Worm (Caenorhabditis elegans) whole organism, young adult: ENCODE results near the gene Y71H2AM.1.

ENCODE experiments used
- B0336.3 ChIP-seq: fragments of 200-800 bp; sonication (Bioruptor generic); IDR thresholded peaks from 2 replicates; pipeline ENCODE4 v1.3.6; 2022; ENCODE audit warnings: missing genetic modification characterization, missing compliant biosample characterization
- C06A6.2 ChIP-seq: fragments of 200-800 bp; sonication (Bioruptor generic); conservative IDR thresholded peaks from 2 replicates; pipeline ENCODE4 v1.3.6; 2022; ENCODE audit warnings: missing genetic modification characterization, missing compliant biosample characterization
- F33H1.4 ChIP-seq: fragments of 200-800 bp; sonication (Bioruptor generic); IDR thresholded peaks from 2 replicates; pipeline ENCODE4 v1.3.6; 2022; ENCODE audit warnings: missing genetic modification reagents, missing genetic modification characterization, missing compliant biosample characterization
- F39B2.1 ChIP-seq: fragments of 200-800 bp; sonication (Bioruptor generic); IDR thresholded peaks from 2 replicates; pipeline ENCODE4 v1.3.6; 2022; ENCODE audit warnings: missing genetic modification reagents, missing genetic modification characterization, missing compliant biosample characterization
- K11D2.4 ChIP-seq: fragments of 200-800 bp; sonication (Bioruptor generic); IDR thresholded peaks from 2 replicates; pipeline ENCODE4 v1.3.6; 2022; ENCODE audit warnings: missing genetic modification reagents, missing genetic modification characterization, missing compliant biosample characterization
- K12H6.12 ChIP-seq: fragments of 200-800 bp; sonication (Bioruptor generic); optimal IDR thresholded peaks from 2 replicates; lab custom pipeline; 2018; ENCODE audit warnings: mild to moderate bottlenecking, missing genetic modification characterization, missing compliant biosample characterization
- Y53G8AR.9 ChIP-seq: fragments of 200-800 bp; sonication (Bioruptor generic); conservative IDR thresholded peaks from 2 replicates; pipeline ENCODE4 v1.3.6; 2022; ENCODE audit warnings: missing genetic modification reagents, missing genetic modification characterization, missing compliant biosample characterization
- Y79H2A.3 ChIP-seq: fragments of 200-800 bp; sonication (Bioruptor generic); conservative IDR thresholded peaks from 2 replicates; pipeline ENCODE4 v1.3.6; 2022; ENCODE audit warnings: missing genetic modification reagents, missing genetic modification characterization, missing compliant biosample characterization
- Y95B8A.8 ChIP-seq: fragments of 200-800 bp; sonication (Bioruptor generic); IDR thresholded peaks from 2 replicates; pipeline ENCODE4 v1.3.6; 2022; ENCODE audit warnings: missing genetic modification reagents, missing genetic modification characterization, missing compliant biosample characterization
- aptf-2 ChIP-seq: fragments of 200-800 bp; sonication (Bioruptor generic); conservative IDR thresholded peaks from 2 replicates; pipeline ENCODE4 v1.3.6; 2022; ENCODE audit warnings: missing genetic modification reagents, missing genetic modification characterization, missing compliant biosample characterization
- attf-3 ChIP-seq: fragments of 200-800 bp; sonication (Bioruptor generic); conservative IDR thresholded peaks from 2 replicates; pipeline ENCODE4 v1.3.6; 2022; ENCODE audit warnings: missing genetic modification reagents, missing genetic modification characterization, missing compliant biosample characterization
- attf-5 ChIP-seq: fragments of 200-800 bp; sonication (Bioruptor generic); optimal IDR thresholded peaks from 2 replicates; lab custom pipeline; 2018; ENCODE audit warnings: mild to moderate bottlenecking, missing genetic modification characterization, missing compliant biosample characterization
- ceh-40 ChIP-seq: fragments of 200-800 bp; sonication (Bioruptor generic); IDR thresholded peaks from 2 replicates; pipeline ENCODE4 v1.3.6; 2022; ENCODE audit warnings: missing genetic modification characterization, missing compliant biosample characterization
- ceh-91 ChIP-seq: fragments of 200-800 bp; sonication (Bioruptor generic); IDR thresholded peaks from 2 replicates; pipeline ENCODE4 v1.3.6; 2022; ENCODE audit warnings: missing genetic modification reagents, missing genetic modification characterization, missing compliant biosample characterization
- die-1 ChIP-seq: sonication (generic microtip); optimal IDR thresholded peaks from 2 replicates; lab custom pipeline; 2016; ENCODE audit warnings: missing genotype, mild to moderate bottlenecking, missing genetic modification characterization, missing compliant biosample characterization
- dpl-1 ChIP-seq: fragments of 150-350 bp; optimal IDR thresholded peaks from 2 replicates; lab custom pipeline; 2014; ENCODE audit warnings: missing biosample characterization, missing genetic modification reagents, missing genetic modification characterization
- efl-1 ChIP-seq: fragments of 150-350 bp; optimal IDR thresholded peaks from 2 replicates; lab custom pipeline; 2014; ENCODE audit warnings: missing biosample characterization, missing genetic modification reagents, missing genetic modification characterization
- egl-44 ChIP-seq: fragments of 200-800 bp; sonication (Bioruptor generic); IDR thresholded peaks from 2 replicates; pipeline ENCODE4 v1.3.6; 2022; ENCODE audit warnings: missing genetic modification reagents, missing genetic modification characterization, missing compliant biosample characterization
- ets-4 ChIP-seq: fragments of 200-800 bp; sonication (Bioruptor generic); optimal IDR thresholded peaks from 2 replicates; lab custom pipeline; 2018; ENCODE audit warnings: mild to moderate bottlenecking, missing genetic modification characterization, missing compliant biosample characterization
- fkh-3 ChIP-seq: sonication (generic microtip); optimal IDR thresholded peaks from 2 replicates; lab custom pipeline; 2016; ENCODE audit warnings: mild to moderate bottlenecking, missing genetic modification characterization, missing compliant biosample characterization
- him-1 ChIP-seq: sonication (generic microtip); optimal IDR thresholded peaks from 2 replicates; lab custom pipeline; 2016; ENCODE audit warnings: missing genotype, missing genetic modification reagents, missing genetic modification characterization, missing compliant biosample characterization
- hmg-1.2 ChIP-seq: fragments of 200-800 bp; sonication (Bioruptor generic); IDR thresholded peaks from 2 replicates; pipeline ENCODE4 v1.3.6; 2022; ENCODE audit warnings: missing genetic modification reagents, missing genetic modification characterization, missing compliant biosample characterization
- hrde-1 ChIP-seq: sonication (generic microtip); optimal IDR thresholded peaks from 2 replicates; lab custom pipeline; 2016; ENCODE audit warnings: missing genetic modification characterization, mild to moderate bottlenecking, missing compliant biosample characterization, moderate library complexity, missing genotype, missing genetic modification reagents, borderline replicate concordance
- hsf-1 ChIP-seq: fragments of 200-800 bp; sonication (Bioruptor generic); IDR thresholded peaks from 2 replicates; pipeline ENCODE4 v1.3.6; 2022; ENCODE audit warnings: missing genetic modification reagents, missing genetic modification characterization, missing compliant biosample characterization
- lag-1 ChIP-seq: fragments of 200-800 bp; sonication (Bioruptor generic); IDR thresholded peaks from 2 replicates; pipeline ENCODE4 v1.3.6; 2022; ENCODE audit warnings: missing genetic modification reagents, missing genetic modification characterization, missing compliant biosample characterization
- lin-54 ChIP-seq: fragments of 200-800 bp; sonication (Bioruptor generic); optimal IDR thresholded peaks from 2 replicates; lab custom pipeline; 2018; ENCODE audit warnings: mild to moderate bottlenecking, missing genetic modification characterization, missing compliant biosample characterization
- lsl-1 ChIP-seq: fragments of 200-800 bp; sonication (Bioruptor generic); optimal IDR thresholded peaks from 2 replicates; lab custom pipeline; 2018; ENCODE audit warnings: mild to moderate bottlenecking, missing genetic modification characterization, moderate library complexity, missing compliant biosample characterization
- lsy-27 ChIP-seq: sonication (generic microtip); optimal IDR thresholded peaks from 2 replicates; lab custom pipeline; 2017; ENCODE audit warnings: missing genetic modification characterization, mild to moderate bottlenecking, missing compliant biosample characterization, antibody characterized with exemption, missing genotype, borderline replicate concordance; ENCODE audit not compliant: insufficient read depth
- madf-3 ChIP-seq: fragments of 200-800 bp; sonication (Bioruptor generic); IDR thresholded peaks from 2 replicates; pipeline ENCODE4 v1.3.6; 2022; ENCODE audit warnings: missing genetic modification reagents, missing genetic modification characterization, missing compliant biosample characterization
- madf-6 ChIP-seq: fragments of 200-800 bp; sonication (Bioruptor generic); IDR thresholded peaks from 2 replicates; pipeline ENCODE4 v1.3.6; 2022; ENCODE audit warnings: missing genetic modification reagents, missing genetic modification characterization, missing compliant biosample characterization
- mcd-1 ChIP-seq: fragments of 200-800 bp; sonication (Bioruptor generic); IDR thresholded peaks from 2 replicates; pipeline ENCODE4 v1.3.6; 2022; ENCODE audit warnings: missing genetic modification reagents, missing genetic modification characterization, missing compliant biosample characterization
- mes-4 ChIP-seq: sonication (generic microtip); optimal IDR thresholded peaks from 2 replicates; lab custom pipeline; 2016; ENCODE audit warnings: missing genotype, missing genetic modification characterization, missing compliant biosample characterization
- nfya-2 ChIP-seq: fragments of 200-800 bp; sonication (Bioruptor generic); IDR thresholded peaks from 2 replicates; pipeline ENCODE4 v1.3.6; 2022; ENCODE audit warnings: missing genetic modification reagents, missing genetic modification characterization, missing compliant biosample characterization
- nfyb-1 ChIP-seq: fragments of 200-800 bp; sonication (Bioruptor generic); IDR thresholded peaks from 2 replicates; pipeline ENCODE4 v1.3.6; 2022; ENCODE audit warnings: missing genetic modification reagents, missing genetic modification characterization, missing compliant biosample characterization
- nhr-120 ChIP-seq: fragments of 200-800 bp; sonication (Bioruptor generic); IDR thresholded peaks from 2 replicates; pipeline ENCODE4 v1.3.6; 2022; ENCODE audit warnings: missing genetic modification characterization, missing compliant biosample characterization
- nhr-80 ChIP-seq: sonication (generic microtip); optimal IDR thresholded peaks from 2 replicates; lab custom pipeline; 2016; ENCODE audit warnings: missing genetic modification characterization, missing compliant biosample characterization
- nhr-90 ChIP-seq: sonication (generic microtip); optimal IDR thresholded peaks from 2 replicates; lab custom pipeline; 2016; ENCODE audit warnings: missing genotype, mild to moderate bottlenecking, missing genetic modification characterization, missing compliant biosample characterization
- pha-4 ChIP-seq: fragments of 150-350 bp; sonication (generic microtip); optimal IDR thresholded peaks from 2 replicates; lab custom pipeline; 2014; ENCODE audit warnings: missing biosample characterization, missing genetic modification reagents, missing genetic modification characterization
- rpc-1 ChIP-seq, 2 experiments: fragments of 150-350 bp in 1 of 2; sonication (generic microtip) in 1 of 2; optimal IDR thresholded peaks; 2 replicates each; lab custom pipeline; 2014 to 2018; ENCODE audit warnings: missing biosample characterization in 1 of 2, missing genetic modification characterization in 1 of 2, missing genetic modification reagents in 1 of 2, missing genotype in 1 of 2
- snpc-1.3 ChIP-seq: sonication (generic microtip); optimal IDR thresholded peaks from 2 replicates; lab custom pipeline; 2017; ENCODE audit warnings: missing genetic modification characterization, mild to moderate bottlenecking, missing compliant biosample characterization, antibody characterized with exemption, moderate library complexity, missing genotype, missing genetic modification reagents; ENCODE audit not compliant: insufficient read depth
- snpc-3.4 ChIP-seq: sonication (generic microtip); optimal IDR thresholded peaks from 2 replicates; lab custom pipeline; 2017; ENCODE audit warnings: missing genetic modification characterization, mild to moderate bottlenecking, missing compliant biosample characterization, antibody characterized with exemption, moderate library complexity, missing genotype, missing genetic modification reagents
- snpc-4 ChIP-seq, 5 experiments: fragments of 150-350 bp in 1 of 5; sonication (generic microtip) in 4 of 5; optimal IDR thresholded peaks; 2 replicates each; lab custom pipeline; 2014 to 2018; ENCODE audit warnings: missing genetic modification characterization in 5 of 5, missing biosample characterization in 3 of 5, antibody characterized with exemption in 2 of 5, mild to moderate bottlenecking in 2 of 5, missing compliant biosample characterization in 2 of 5, missing genotype in 2 of 5, moderate library complexity in 2 of 5, missing genetic modification reagents in 1 of 5
- somi-1 ChIP-seq: fragments of 200-800 bp; sonication (Bioruptor generic); optimal IDR thresholded peaks from 2 replicates; lab custom pipeline; 2018; ENCODE audit warnings: mild to moderate bottlenecking, missing genetic modification characterization, missing compliant biosample characterization
- unc-62 ChIP-seq: fragments of 150-350 bp; optimal IDR thresholded peaks from 2 replicates; lab custom pipeline; 2014; ENCODE audit warnings: missing biosample characterization, missing genetic modification reagents, missing genetic modification characterization
- xnd-1 ChIP-seq: sonication (generic microtip); optimal IDR thresholded peaks from 2 replicates; lab custom pipeline; 2016; ENCODE audit warnings: missing genotype, missing genetic modification reagents, missing genetic modification characterization, missing compliant biosample characterization

The Y71H2AM.1 gene

ce11 chrIII:2805084-2805483 lies 21.8 kb upstream of the Y71H2AM.1 start, which contains the start of gene Y71H2AM.3 (continued):
- TF ChIP-seq K12H6.12 (tag; lab: Kevin White, UChicago) (no peak), pha-4 (tag; lab: Kevin White, UChicago) (no peak), lin-54 (GFP tag; lab: Kevin White, UChicago) (peak; percentile 93), snpc-1.3 (tag; lab: Kevin White, UChicago) (peak; percentile 8), Y53G8AR.9 (no peak), B0336.3 (GFP tag; lab: Robert Waterston, UW) (no peak), nhr-90 (tag; lab: Kevin White, UChicago) (no peak), aptf-2 (no peak), snpc-3.4 (no peak), ets-4 (GFP tag; lab: Kevin White, UChicago) (no peak), unc-62 (GFP tag; lab: Kevin White, UChicago) (no peak), egl-44 (GFP tag; lab: Robert Waterston, UW) (no peak), ceh-91 (GFP tag; lab: Robert Waterston, UW) (no peak), K11D2.4 (GFP tag; lab: Robert Waterston, UW) (no peak), ceh-40 (GFP tag; lab: Robert Waterston, UW) (no peak), die-1 (tag; lab: Kevin White, UChicago) (no peak), dpl-1 (GFP tag; lab: Kevin White, UChicago) (peak; percentile 59), lsy-27 (tag; lab: Kevin White, UChicago) (no peak), mes-4 (tag; lab: Kevin White, UChicago) (no peak), F33H1.4 (GFP tag; lab: Robert Waterston, UW) (peak; percentile 9; the same call in 1 of the 2 replicates), nhr-80 (tag; lab: Kevin White, UChicago) (no peak), madf-6 (GFP tag; lab: Robert Waterston, UW) (no peak)

ce11 chrIII:2811410-2811809 lies 15.5 kb upstream of the Y71H2AM.1 start:
- TF ChIP-seq fkh-3 (peak; percentile 52), hmg-1.2 (GFP tag; lab: Robert Waterston, UW) (no peak), nfya-2 (GFP tag; lab: Robert Waterston, UW) (no peak), ceh-91 (GFP tag; lab: Robert Waterston, UW) (0 out of 2 replicates have a peak, but pooled peaks have one; percentile 31), K12H6.12 (tag; lab: Kevin White, UChicago) (no peak), efl-1 (GFP tag; lab: Kevin White, UChicago) (no peak), hrde-1 (peak; percentile 94), him-1 (peak; percentile 84), lsl-1 (GFP tag; lab: Kevin White, UChicago) (peak; percentile 19), madf-3 (GFP tag; lab: Robert Waterston, UW) (no peak), somi-1 (GFP tag; lab: Kevin White, UChicago) (no peak), xnd-1 (peak; percentile 7), attf-3 (GFP tag; lab: Robert Waterston, UW) (no peak), snpc-4 (GFP tag; optimal IDR thresholded peaks at IDR 0.05; lab: Kevin White, UChicago) (no peak), snpc-4 (tag; optimal IDR thresholded peaks at IDR 0.05; lab: Kevin White, UChicago) (peak in 2 of 4 experiments; percentile 27 to 37), mcd-1 (GFP tag; lab: Robert Waterston, UW) (peak; percentile 65), snpc-3.4 (no peak), K11D2.4 (GFP tag; lab: Robert Waterston, UW) (no peak), C06A6.2 (GFP tag; lab: Robert Waterston, UW) (no peak), nhr-120 (GFP tag; lab: Robert Waterston, UW) (no peak), F39B2.1 (GFP tag; lab: Robert Waterston, UW) (no peak), aptf-2 (no peak), nfyb-1 (GFP tag; lab: Robert Waterston, UW) (peak; percentile 24; the same call in 1 of the 2 replicates), Y79H2A.3 (GFP tag; lab: Robert Waterston, UW) (no peak), B0336.3 (GFP tag; lab: Robert Waterston, UW) (peak; percentile 67; the same call in 1 of the 2 replicates), lag-1 (GFP tag; lab: Robert Waterston, UW) (no peak), hsf-1 (GFP tag; lab: Robert Waterston, UW) (0 out of 2 replicates have a peak, but pooled peaks have one; percentile 34), unc-62 (GFP tag; lab: Kevin White, UChicago) (no peak), Y95B8A.8 (no peak), rpc-1 (optimal IDR thresholded peaks at IDR 0.05; lab: Kevin White, UChicago) (no peak), rpc-1 (tag; optimal IDR thresholded peaks at IDR 0.05; lab: Kevin White, UChicago) (no peak), attf-5 (GFP tag; lab: Kevin White, UChicago) (no peak)
